Fruit fly (Drosophila melanogaster): ENCODE data around the gene CG13005.

The CG13005 gene

DNA sequence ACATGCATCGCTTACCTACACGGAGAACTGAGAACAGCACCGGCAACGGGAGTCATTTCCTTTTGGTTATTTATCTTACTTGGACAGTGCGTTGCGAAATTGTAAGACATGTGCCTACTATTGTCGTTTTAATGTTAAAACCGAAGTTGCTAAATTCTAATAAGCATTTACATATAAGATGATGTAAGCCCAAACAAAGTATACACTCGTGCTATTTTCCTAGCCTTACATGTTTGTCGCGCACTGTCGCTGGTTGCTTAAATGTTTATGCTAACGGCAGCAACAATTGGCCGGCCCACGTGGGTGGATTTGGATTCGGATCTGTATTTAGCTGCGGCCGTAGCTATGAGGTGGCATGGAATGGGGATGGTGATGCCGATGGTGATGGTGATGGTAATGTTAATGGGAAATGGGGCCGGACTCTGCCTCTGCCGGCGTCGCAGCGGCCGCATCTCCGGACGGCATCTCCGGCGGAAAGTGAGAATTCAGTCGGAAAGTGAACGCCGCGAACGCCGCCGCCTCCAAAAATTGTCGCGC, 7.8 kb downstream of the CG13005 start, which contains the start of gene CG4829 (continued):
- peak; percentile 74 for TF ChIP-seq CG6272 (GFP tag; IDR thresholded peaks at IDR 0.05)
- peak; percentile 66 for TF ChIP-seq NC2β (GFP tag; optimal IDR thresholded peaks at IDR 0.05)
- TF ChIP-seq CG6813 (GFP tag; optimal IDR thresholded peaks at IDR 0.05) = peak; percentile 89
- TF ChIP-seq Oaz (GFP tag; IDR thresholded peaks at IDR 0.05) = peak; percentile 81
- peak; percentile 82 for TF ChIP-seq CG10654 (GFP tag; optimal IDR thresholded peaks at IDR 0.05)
- peak; percentile 25; the same call in 1 of the 2 replicates for TF ChIP-seq Poxn (GFP tag; IDR thresholded peaks at IDR 0.05)
- TF ChIP-seq CG1792 (GFP tag; optimal IDR thresholded peaks at IDR 0.05) = peak; percentile 76
- TF ChIP-seq CTCF (GFP tag; optimal IDR thresholded peaks at IDR 0.05) = peak; percentile 51
- no peak for TF ChIP-seq unc-4 (GFP tag; IDR thresholded peaks at IDR 0.05; ENCODE audit: partially characterized antibody)
- TF ChIP-seq CG3838 (GFP tag; optimal IDR thresholded peaks at IDR 0.05) = peak; percentile 45
- TF ChIP-seq ATbp (GFP tag; optimal IDR thresholded peaks at IDR 0.05) = peak; percentile 90
- TF ChIP-seq nerfin-2 (GFP tag; IDR thresholded peaks at IDR 0.05; ENCODE audit: partially characterized antibody) = no peak
- peak; percentile 87 for TF ChIP-seq tgo (GFP tag; IDR thresholded peaks at IDR 0.05)
- TF ChIP-seq CG6765 (GFP tag; optimal IDR thresholded peaks at IDR 0.05) = peak; percentile 76
- TF ChIP-seq Ssrp (tag; optimal IDR thresholded peaks at IDR 0.05) = peak; percentile 83
- peak; percentile 79 for TF ChIP-seq CG15601 (tag; optimal IDR thresholded peaks at IDR 0.05)
- TF ChIP-seq Hmx (GFP tag; optimal IDR thresholded peaks at IDR 0.05) = peak; percentile 1
- TF ChIP-seq CG15479 (GFP tag; optimal IDR thresholded peaks at IDR 0.05) = no peak
- peak; percentile 65 for TF ChIP-seq E2f2 (GFP tag; IDR thresholded peaks at IDR 0.05)
- TF ChIP-seq nom (GFP tag; optimal IDR thresholded peaks at IDR 0.05) = no peak
- TF ChIP-seq wdn (GFP tag; IDR thresholded peaks at IDR 0.05) = peak; percentile 70; the same call in 1 of the 2 replicates
- peak; percentile 88 for TF ChIP-seq tin (GFP tag; optimal IDR thresholded peaks at IDR 0.05)
- peak; percentile 83 for TF ChIP-seq Sox100B (GFP tag; optimal IDR thresholded peaks at IDR 0.05)
- peak; percentile 74 for TF ChIP-seq Dip3 (GFP tag; optimal IDR thresholded peaks at IDR 0.05)
- peak; percentile 67 for TF ChIP-seq Hand (GFP tag; optimal IDR thresholded peaks at IDR 0.05)
- TF ChIP-seq Dad (GFP tag; optimal IDR thresholded peaks at IDR 0.05) = peak; percentile 79
- peak; percentile 44 for TF ChIP-seq Lhr (GFP tag; optimal IDR thresholded peaks at IDR 0.05)
- peak; percentile 89 for TF ChIP-seq ind (GFP tag; optimal IDR thresholded peaks at IDR 0.05)
- no peak for TF ChIP-seq ato (GFP tag; IDR thresholded peaks at IDR 0.05; ENCODE audit: partially characterized antibody)
- TF ChIP-seq CG9215 (GFP tag; IDR thresholded peaks at IDR 0.05) = peak; percentile 77
- peak; percentile 75 for TF ChIP-seq CG1602 (GFP tag; optimal IDR thresholded peaks at IDR 0.05)
- no peak for TF ChIP-seq grn (GFP tag; optimal IDR thresholded peaks at IDR 0.05)
- TF ChIP-seq CG30431 (GFP tag; optimal IDR thresholded peaks at IDR 0.05) = peak; percentile 75
- TF ChIP-seq CG5180 (GFP tag; optimal IDR thresholded peaks at IDR 0.05) = peak; percentile 78
- peak; percentile 86 for TF ChIP-seq otp (GFP tag; IDR thresholded peaks at IDR 0.05)
- TF ChIP-seq hth (optimal IDR thresholded peaks at IDR 0.05) = no peak
- TF ChIP-seq org-1 (GFP tag; optimal IDR thresholded peaks at IDR 0.05) = peak; percentile 88
- TF ChIP-seq CG10979 (tag; optimal IDR thresholded peaks at IDR 0.05) = peak; percentile 88
- TF ChIP-seq Hsf (GFP tag; optimal IDR thresholded peaks at IDR 0.05) = peak; percentile 86
- TF ChIP-seq CG32767 (GFP tag; IDR thresholded peaks at IDR 0.05) = peak; percentile 72
- TF ChIP-seq CG17802 (tag; optimal IDR thresholded peaks at IDR 0.05) = peak; percentile 63
- TF ChIP-seq GATAe (GFP tag; conservative IDR thresholded peaks at IDR 0.05) = no peak
- peak; percentile 87 for TF ChIP-seq esg (GFP tag; conservative IDR thresholded peaks at IDR 0.05)
- peak; percentile 73 for TF ChIP-seq CG15696 (tag; optimal IDR thresholded peaks at IDR 0.05)
- TF ChIP-seq ash1 (GFP tag; optimal IDR thresholded peaks at IDR 0.05) = no peak
- peak; percentile 58 for TF ChIP-seq Myb (GFP tag; optimal IDR thresholded peaks at IDR 0.05)
- no peak for TF ChIP-seq Dp (GFP tag; optimal IDR thresholded peaks at IDR 0.05)
- TF ChIP-seq CG6254 (GFP tag; optimal IDR thresholded peaks at IDR 0.05) = peak; percentile 80
- peak; percentile 86 for TF ChIP-seq CrebB (tag; optimal IDR thresholded peaks at IDR 0.05)
- TF ChIP-seq CHES-1-like (GFP tag; optimal IDR thresholded peaks at IDR 0.05) = peak; percentile 66
- peak; percentile 19 for TF ChIP-seq CG3995 (GFP tag; optimal IDR thresholded peaks at IDR 0.05)

All from whole organism, embryonic.